Fruit fly (Drosophila melanogaster): ENCODE results near the gene Ptpmeg.

The Ptpmeg gene

DNA sequence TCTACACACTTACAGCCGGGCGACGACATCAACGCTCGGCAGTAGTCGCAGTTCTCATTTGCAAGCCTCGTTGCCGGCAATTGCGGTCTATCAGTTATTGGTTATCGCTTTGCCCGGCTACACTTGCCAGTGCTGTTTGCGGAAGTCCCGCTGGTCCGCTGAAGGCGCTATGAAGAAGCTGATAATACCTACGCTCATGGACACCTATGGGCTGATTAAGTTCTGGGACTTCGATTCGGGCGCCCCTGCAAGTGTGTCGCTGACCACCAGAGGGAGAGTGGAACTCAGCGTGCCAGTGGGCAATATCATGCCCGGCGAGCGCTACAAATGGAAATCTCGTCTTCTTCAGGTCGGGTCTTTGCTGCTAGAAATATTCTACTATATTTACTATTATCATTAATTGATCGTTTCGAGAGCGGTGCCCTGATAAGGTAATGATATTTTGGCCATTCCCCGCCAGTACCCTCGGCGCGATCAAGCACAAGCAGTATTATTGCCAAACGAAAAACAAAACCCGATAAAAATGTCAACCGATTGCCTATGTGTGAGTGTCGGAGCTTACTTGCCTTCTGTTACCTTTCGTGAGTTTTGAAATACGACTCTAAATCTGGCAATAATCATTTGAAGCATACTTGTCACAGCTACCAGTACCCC lies 27.8 kb upstream of the Ptpmeg start:
- TF ChIP-seq Rel (GFP tag; optimal IDR thresholded peaks at IDR 0.05): no peak
- TF ChIP-seq Rel (tag; optimal IDR thresholded peaks at IDR 0.05): no peak
- no peak for TF ChIP-seq fru (GFP tag; optimal IDR thresholded peaks at IDR 0.05)
- no peak for TF ChIP-seq Myc (optimal IDR thresholded peaks at IDR 0.05)
- no peak for TF ChIP-seq Hnf4 (GFP tag; optimal IDR thresholded peaks at IDR 0.05)
- TF ChIP-seq Hr83 (GFP tag; optimal IDR thresholded peaks at IDR 0.05; ENCODE audit: poor library complexity, severe bottlenecking): no peak
- TF ChIP-seq h (GFP tag; optimal IDR thresholded peaks at IDR 0.05): no peak
- TF ChIP-seq CrebA (GFP tag; optimal IDR thresholded peaks at IDR 0.05; ENCODE audit: borderline replicate concordance): no peak
- TF ChIP-seq Jra (GFP tag; optimal IDR thresholded peaks at IDR 0.05): no peak
- no peak for TF ChIP-seq ey (GFP tag; optimal IDR thresholded peaks at IDR 0.05)
- no peak for TF ChIP-seq Abd-B (GFP tag; optimal IDR thresholded peaks at IDR 0.05)
- no peak for TF ChIP-seq dl (GFP tag; optimal IDR thresholded peaks at IDR 0.05; ENCODE audit: insufficient read depth in 1 of 2, partially characterized antibody in 2 of 2)

DNA sequence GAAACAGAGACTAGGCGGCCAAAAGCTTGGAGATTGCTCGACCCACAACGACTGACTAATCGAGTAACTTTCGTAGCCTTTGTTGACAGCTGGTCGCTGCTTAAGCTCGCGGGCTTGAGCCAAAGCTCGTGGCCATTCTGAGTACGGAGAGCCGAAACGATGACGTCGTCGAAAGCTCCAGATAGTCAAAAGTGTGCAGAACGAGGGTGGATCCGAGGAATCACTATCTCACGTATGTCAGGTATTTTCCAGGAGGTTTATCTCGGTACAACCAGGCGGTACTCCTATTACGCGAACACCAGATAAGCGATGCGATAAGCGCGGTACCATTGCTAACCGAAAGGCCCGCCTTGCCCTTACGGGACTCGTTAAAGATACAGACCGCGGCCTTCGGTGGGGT lies 16.3 kb upstream of the Ptpmeg start:
- TF ChIP-seq Hr83 (GFP tag; optimal IDR thresholded peaks at IDR 0.05; ENCODE audit: poor library complexity, severe bottlenecking) (peak; percentile 50), dl (GFP tag; optimal IDR thresholded peaks at IDR 0.05; ENCODE audit: insufficient read depth in 1 of 2, partially characterized antibody in 2 of 2) (no peak), Jra (GFP tag; optimal IDR thresholded peaks at IDR 0.05) (peak; percentile 11)

DNA sequence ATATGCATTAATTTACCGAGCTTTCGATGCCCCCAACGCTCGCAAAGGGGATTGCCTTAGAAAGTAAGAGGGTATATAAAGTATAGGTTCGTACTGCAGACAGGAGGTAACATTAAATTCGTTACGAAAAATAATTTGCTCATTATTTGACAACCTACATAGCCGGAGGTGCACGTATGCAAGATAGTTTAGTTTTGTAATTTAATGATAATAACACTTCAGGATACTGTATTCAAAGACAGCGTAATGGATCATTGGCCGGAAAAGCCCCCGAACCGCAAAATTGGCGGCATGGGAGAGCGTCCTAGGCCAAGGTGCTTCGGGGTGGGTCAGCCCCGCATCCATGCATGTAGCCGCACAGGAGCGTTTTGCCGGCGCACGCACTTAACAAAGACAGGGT lies 15.6 kb upstream of the Ptpmeg start:
- TF ChIP-seq GATAd (GFP tag; optimal IDR thresholded peaks at IDR 0.05): no peak
- no peak for TF ChIP-seq Jra (GFP tag; optimal IDR thresholded peaks at IDR 0.05)
- no peak for TF ChIP-seq CG9705 (GFP tag; optimal IDR thresholded peaks at IDR 0.05)
- TF ChIP-seq CrebA (GFP tag; optimal IDR thresholded peaks at IDR 0.05; ENCODE audit: borderline replicate concordance): no peak
- no peak for TF ChIP-seq CG32264 (GFP tag; optimal IDR thresholded peaks at IDR 0.05)
- TF ChIP-seq tai (GFP tag; optimal IDR thresholded peaks at IDR 0.05): no peak
- TF ChIP-seq HLH106 (tag; optimal IDR thresholded peaks at IDR 0.05): no peak
- no peak for TF ChIP-seq sage (GFP tag; optimal IDR thresholded peaks at IDR 0.05)
- no peak for TF ChIP-seq Dif (GFP tag; optimal IDR thresholded peaks at IDR 0.05; ENCODE audit: partially characterized antibody)
- no peak for TF ChIP-seq woc (GFP tag; optimal IDR thresholded peaks at IDR 0.05)
- no peak for TF ChIP-seq sv (GFP tag; optimal IDR thresholded peaks at IDR 0.05)
- no peak for TF ChIP-seq Dfd (GFP tag; optimal IDR thresholded peaks at IDR 0.05)
- TF ChIP-seq brk (GFP tag; optimal IDR thresholded peaks at IDR 0.05): no peak
- no peak for TF ChIP-seq Hr83 (GFP tag; optimal IDR thresholded peaks at IDR 0.05; ENCODE audit: poor library complexity, severe bottlenecking)
- no peak for TF ChIP-seq psq (GFP tag; optimal IDR thresholded peaks at IDR 0.05)
- no peak for TF ChIP-seq h (GFP tag; optimal IDR thresholded peaks at IDR 0.05)
- no peak for TF ChIP-seq pan (optimal IDR thresholded peaks at IDR 0.05)
- TF ChIP-seq Myc (optimal IDR thresholded peaks at IDR 0.05): no peak
- TF ChIP-seq Abd-B (GFP tag; optimal IDR thresholded peaks at IDR 0.05): no peak

DNA sequence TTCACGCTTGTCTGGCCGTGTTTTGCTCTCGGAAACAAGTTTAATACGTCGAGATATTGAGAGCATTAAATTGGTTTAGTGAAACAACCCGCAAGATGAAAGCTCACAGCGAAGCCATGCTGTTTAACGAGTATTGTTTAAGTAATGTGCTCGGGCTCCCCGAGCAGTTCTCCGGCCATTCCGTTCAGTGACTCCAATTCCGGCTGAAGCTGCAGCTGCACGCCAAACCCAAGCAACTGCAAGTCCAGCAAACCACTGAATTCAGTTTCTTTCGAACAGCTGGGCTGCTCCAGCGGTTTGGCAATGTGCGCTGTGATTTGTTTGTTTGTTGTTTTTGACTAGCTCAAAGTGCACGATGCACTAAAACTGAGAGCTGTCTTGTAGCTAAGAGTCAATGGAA lies 12.8 kb upstream of the Ptpmeg start:
- TF ChIP-seq CG32264 (GFP tag; optimal IDR thresholded peaks at IDR 0.05): no peak
- TF ChIP-seq lola (GFP tag; optimal IDR thresholded peaks at IDR 0.05): no peak
- no peak for TF ChIP-seq Vsx2 (GFP tag; optimal IDR thresholded peaks at IDR 0.05; ENCODE audit: partially characterized antibody)
- TF ChIP-seq OdsH (GFP tag; optimal IDR thresholded peaks at IDR 0.05): no peak
- TF ChIP-seq rgr (GFP tag; optimal IDR thresholded peaks at IDR 0.05): no peak
- TF ChIP-seq psq (GFP tag; optimal IDR thresholded peaks at IDR 0.05): no peak
- no peak for TF ChIP-seq HLH106 (tag; optimal IDR thresholded peaks at IDR 0.05)
- TF ChIP-seq usp (GFP tag; optimal IDR thresholded peaks at IDR 0.05): no peak
- no peak for TF ChIP-seq Mio (GFP tag; optimal IDR thresholded peaks at IDR 0.05)
- no peak for TF ChIP-seq pan (optimal IDR thresholded peaks at IDR 0.05)
- TF ChIP-seq foxo (GFP tag; optimal IDR thresholded peaks at IDR 0.05): no peak
- no peak for TF ChIP-seq Myc (optimal IDR thresholded peaks at IDR 0.05)
- no peak for TF ChIP-seq Dfd (GFP tag; optimal IDR thresholded peaks at IDR 0.05)
- no peak for TF ChIP-seq dsf (GFP tag; optimal IDR thresholded peaks at IDR 0.05; ENCODE audit: borderline replicate concordance)
- TF ChIP-seq Rel (GFP tag; optimal IDR thresholded peaks at IDR 0.05): no peak
- TF ChIP-seq Rel (tag; optimal IDR thresholded peaks at IDR 0.05): no peak
- TF ChIP-seq brk (GFP tag; optimal IDR thresholded peaks at IDR 0.05): no peak
- TF ChIP-seq Abd-B (GFP tag; optimal IDR thresholded peaks at IDR 0.05): no peak

Measured in whole organism, wandering third instar larva.